Fruit fly (Drosophila melanogaster) whole organism, prepupa: Measurements from ENCODE around the gene CG42752.
A peak's percentile ranks its signal among the peaks of the same experiment; 100 is the strongest.

ENCODE experiments used
- CG11294 ChIP-seq: fragments of 200-800 bp; sonication (Bioruptor generic); IDR thresholded peaks from 2 replicates; pipeline ENCODE4 v1.3.6; 2022; ENCODE audit warnings: missing biosample characterization, missing genetic modification characterization
- CG3032 ChIP-seq: fragments of 200-800 bp; optimal IDR thresholded peaks from 2 replicates; lab custom pipeline; 2019; ENCODE audit warnings: missing biosample characterization, mild to moderate bottlenecking, missing genetic modification characterization, moderate library complexity
- CG6854 ChIP-seq: fragments of 200-800 bp; sonication (Bioruptor generic); optimal IDR thresholded peaks from 2 replicates; lab custom pipeline; 2017; ENCODE audit warnings: missing biosample characterization, mild to moderate bottlenecking, missing genetic modification characterization
- CG7368 ChIP-seq: fragments of 200-800 bp; sonication (Bioruptor generic); optimal IDR thresholded peaks from 3 replicates; lab custom pipeline; 2016; ENCODE audit warnings: missing biosample characterization, missing genetic modification characterization

DNA sequence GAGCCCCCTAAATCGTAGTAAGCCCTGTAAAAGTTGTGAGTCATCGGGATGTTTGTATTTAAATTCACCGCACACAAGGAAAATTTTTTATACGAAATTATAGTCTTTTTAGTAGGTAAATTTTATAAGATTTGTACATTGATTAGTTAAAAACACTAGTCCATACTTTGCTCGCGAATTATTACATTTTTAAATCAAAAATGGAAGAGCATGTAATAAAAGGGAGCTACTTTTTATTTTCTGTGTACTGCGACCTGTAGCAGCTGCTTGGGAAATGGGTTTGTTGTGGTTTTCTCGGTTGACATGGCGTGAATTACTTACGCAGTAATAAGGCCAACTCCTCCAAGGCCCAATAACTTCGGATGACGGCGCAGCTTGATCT is 45.2 kb downstream of the CG42752 start:
- TF ChIP-seq CG11294 (GFP tag; lab: Robert Waterston, UW) = no peak
- peak; percentile 7 for TF ChIP-seq CG3032 (tag; lab: Kevin White, UChicago)
- TF ChIP-seq CG7368 (GFP tag; lab: Kevin White, UChicago) = no peak
- TF ChIP-seq CG6854 = no peak
